Worm (Caenorhabditis elegans) whole organism, midembryonic: ENCODE measurements around the gene AC3.5.

Source experiments
- cog-1 ChIP-seq: sonication (generic microtip); optimal IDR thresholded peaks from 2 replicates; lab custom pipeline; 2016; ENCODE audit warnings: missing genetic modification characterization, missing compliant biosample characterization
- ref-1 ChIP-seq: fragments of 200-800 bp; sonication (Bioruptor generic); conservative IDR thresholded peaks from 2 replicates; pipeline ENCODE4 v1.3.6; 2022; ENCODE audit warnings: missing genetic modification reagents, missing genetic modification characterization, missing compliant biosample characterization
- ztf-23 ChIP-seq: fragments of 200-800 bp; sonication (Bioruptor generic); IDR thresholded peaks from 2 replicates; pipeline ENCODE4 v1.3.6; 2022; ENCODE audit warnings: missing genetic modification reagents, missing genetic modification characterization, missing compliant biosample characterization

ce11 chrV:10379761-10380160 is 8.6 kb upstream of the AC3.5 start:
- TF ChIP-seq ref-1 (GFP tag; lab: Robert Waterston, UW) = no peak
- TF ChIP-seq ztf-23 (GFP tag; lab: Robert Waterston, UW) = no peak
- no peak for TF ChIP-seq cog-1
